Fruit fly (Drosophila melanogaster): Measurements from ENCODE around the gene CG13838.

- TF ChIP-seq toe (GFP tag; optimal IDR thresholded peaks at IDR 0.05) (peak; percentile 35), kay (GFP tag; ENCODE audit: borderline replicate concordance) (no peak), CG1620 (GFP tag; optimal IDR thresholded peaks at IDR 0.05) (peak; percentile 23), CG14711 (tag; optimal IDR thresholded peaks at IDR 0.05) (peak; percentile 51), CG7045 (GFP tag; optimal IDR thresholded peaks at IDR 0.05) (no peak), cic (GFP tag; optimal IDR thresholded peaks at IDR 0.05) (no peak), CG12768 (GFP tag; optimal IDR thresholded peaks at IDR 0.05) (no peak)
Observed at dm6 chr3R:23053936-23054335, 11.9 kb downstream of the CG13838 start, which contains the start of gene p53.

Data from whole organism, adult.